Fruit fly (Drosophila melanogaster): ENCODE data around the gene Gr22d.

Gr22d gene

DNA sequence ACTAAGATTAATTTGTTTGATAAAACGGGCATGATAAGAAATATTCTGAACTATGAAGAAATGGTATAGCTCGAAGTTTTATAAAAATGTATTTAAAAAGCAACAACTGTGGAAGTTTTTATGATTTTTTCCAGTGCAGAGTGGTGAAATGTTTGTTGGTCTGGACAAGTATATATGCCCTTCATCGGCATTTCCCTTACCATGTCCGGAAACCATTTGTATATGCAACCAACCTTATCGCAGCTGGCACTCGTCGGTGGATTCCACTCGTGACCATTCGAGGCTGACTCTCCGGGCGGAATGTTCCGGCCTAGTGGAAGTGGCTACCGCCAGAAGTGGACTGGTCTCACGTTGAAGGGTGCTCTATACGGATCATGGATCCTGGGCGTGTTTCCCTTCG is 6.4 kb downstream of the Gr22d start, which contains the start of gene Gr22e:
Gene Gr22e, plus strand, starts transcription at position 301 of the 400 bp plus-strand sequence.
- TF ChIP-seq pfk (GFP tag; optimal IDR thresholded peaks at IDR 0.05), result no peak
- no peak for TF ChIP-seq ERR (GFP tag; optimal IDR thresholded peaks at IDR 0.05)

DNA sequence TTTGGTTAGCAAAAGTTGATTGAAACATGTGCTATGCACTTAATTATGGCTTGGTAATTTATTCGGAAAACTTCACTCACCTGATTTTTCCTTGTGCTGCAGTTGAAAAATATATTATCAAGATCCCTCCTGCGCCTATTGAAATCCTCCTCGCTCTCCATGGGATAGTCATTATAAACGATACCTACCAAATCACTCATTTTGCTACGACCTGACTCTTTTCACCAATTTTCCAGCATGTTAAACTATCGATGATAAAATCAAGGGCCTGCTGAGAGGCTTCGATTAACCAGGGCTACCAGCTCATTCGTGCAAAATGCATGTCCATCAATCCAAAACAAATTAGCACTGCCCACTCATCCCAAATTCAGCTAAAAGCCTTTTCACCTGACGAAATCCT is 31.3 kb downstream of the Gr22d start, which contains the start of gene CG17650:
Gene CG17650, minus strand, starts transcription at position 241 of the 400 bp plus-strand sequence.
- TF ChIP-seq otp (GFP tag; IDR thresholded peaks at IDR 0.05) (no peak), CG7357 (GFP tag; IDR thresholded peaks at IDR 0.05) (no peak), CG18599 (GFP tag; optimal IDR thresholded peaks at IDR 0.05) (no peak), gsb-n (tag; optimal IDR thresholded peaks at IDR 0.05) (no peak), hth (optimal IDR thresholded peaks at IDR 0.05) (no peak), Sry-δ (GFP tag; optimal IDR thresholded peaks at IDR 0.05) (peak; percentile 14), Max (GFP tag; optimal IDR thresholded peaks at IDR 0.05) (no peak), CG12236 (GFP tag; optimal IDR thresholded peaks at IDR 0.05) (no peak), Dip3 (GFP tag; optimal IDR thresholded peaks at IDR 0.05) (no peak), Side (GFP tag; optimal IDR thresholded peaks at IDR 0.05) (no peak), Dek (tag; optimal IDR thresholded peaks at IDR 0.05) (no peak), MTF-1 (GFP tag; optimal IDR thresholded peaks at IDR 0.05; ENCODE audit: borderline replicate concordance) (no peak), CTCF (GFP tag; optimal IDR thresholded peaks at IDR 0.05) (no peak), hb (GFP tag; IDR thresholded peaks at IDR 0.05; ENCODE audit: partially characterized antibody) (no peak; the same call in 2 of the 3 replicates), CG9437 (GFP tag; optimal IDR thresholded peaks at IDR 0.05) (no peak), CG16815 (GFP tag; optimal IDR thresholded peaks at IDR 0.05) (no peak), BEAF-32 (GFP tag; optimal IDR thresholded peaks at IDR 0.05) (peak; percentile 18), Sin3A (optimal IDR thresholded peaks at IDR 0.05) (no peak), CG3163 (GFP tag; optimal IDR thresholded peaks at IDR 0.05) (no peak), amos (GFP tag; IDR thresholded peaks at IDR 0.05; ENCODE audit: partially characterized antibody) (peak; percentile 29; the same call in 1 of the 2 replicates), hbn (GFP tag; IDR thresholded peaks at IDR 0.05; ENCODE audit: partially characterized antibody) (no peak), danr (GFP tag; IDR thresholded peaks at IDR 0.05) (no peak), CG16779 (GFP tag; IDR thresholded peaks at IDR 0.05) (no peak), run (tag; optimal IDR thresholded peaks at IDR 0.05) (no peak), ash1 (GFP tag; optimal IDR thresholded peaks at IDR 0.05) (no peak), kah (GFP tag; optimal IDR thresholded peaks at IDR 0.05) (no peak), Neu2 (GFP tag; optimal IDR thresholded peaks at IDR 0.05; ENCODE audit: borderline replicate concordance) (peak; percentile 96), CG5953 (GFP tag; IDR thresholded peaks at IDR 0.05) (no peak), CG12299 (tag; optimal IDR thresholded peaks at IDR 0.05) (no peak), Usf (GFP tag; optimal IDR thresholded peaks at IDR 0.05) (no peak), HmgD (GFP tag; optimal IDR thresholded peaks at IDR 0.05) (no peak), stwl (tag; optimal IDR thresholded peaks at IDR 0.05) (peak; percentile 48), CG4854 (GFP tag; optimal IDR thresholded peaks at IDR 0.05) (no peak), CG14050 (GFP tag; IDR thresholded peaks at IDR 0.05) (no peak), CG8944 (GFP tag; optimal IDR thresholded peaks at IDR 0.05) (no peak), psq (GFP tag; optimal IDR thresholded peaks at IDR 0.05) (no peak), Fer1 (GFP tag; optimal IDR thresholded peaks at IDR 0.05) (no peak)

dm6 chr2L:1756351-1756750 is 33.8 kb downstream of the Gr22d start, which contains the start of gene Gr22f:
Gene Gr22f (minus strand): TSS chr2L:1756451.
- TF ChIP-seq Myb (GFP tag; optimal IDR thresholded peaks at IDR 0.05) (no peak), cad (GFP tag; optimal IDR thresholded peaks at IDR 0.05) (no peak), Hr3 (GFP tag; optimal IDR thresholded peaks at IDR 0.05) (no peak), CG13424 (tag; optimal IDR thresholded peaks at IDR 0.05) (no peak), Side (GFP tag; optimal IDR thresholded peaks at IDR 0.05) (no peak), CG13123 (GFP tag; optimal IDR thresholded peaks at IDR 0.05) (no peak), grau (tag; optimal IDR thresholded peaks at IDR 0.05) (no peak)

Measured in whole organism, embryonic.